Fruit fly (Drosophila melanogaster) whole organism, wandering third instar larva: ENCODE measurements around the gene Wnk.

ENCODE experiments used
- Dfd ChIP-seq: fragments of >200 bp; optimal IDR thresholded peaks from 2 replicates; lab custom pipeline; 2017; ENCODE audit warnings: missing biosample characterization, missing genetic modification characterization
- Hr83 ChIP-seq: fragments of 200-300 bp; sonication (Bioruptor generic); optimal IDR thresholded peaks from 2 replicates; lab custom pipeline; 2016; ENCODE audit warnings: missing biosample characterization, mild to moderate bottlenecking, missing genetic modification characterization, moderate library complexity; ENCODE audit not compliant: poor library complexity, severe bottlenecking
- Rel ChIP-seq, 2 experiments: fragments of 200-800 bp; sonication (Bioruptor generic) in 1 of 2; optimal IDR thresholded peaks; 2 replicates in 1 of 2; 3 replicates in 1 of 2; lab custom pipeline; 2016 to 2019; ENCODE audit warnings: mild to moderate bottlenecking in 2 of 2, missing biosample characterization in 2 of 2, missing genetic modification characterization in 2 of 2, moderate library complexity in 1 of 2
- Vsx2 ChIP-seq: fragments of 200-300, 225-300 bp; sonication (Bioruptor generic); optimal IDR thresholded peaks from 2 replicates; lab custom pipeline; 2018; ENCODE audit warnings: missing biosample characterization, missing genetic modification characterization; ENCODE audit not compliant: partially characterized antibody
- br ChIP-seq: fragments of 200-800 bp; sonication (Bioruptor generic); optimal IDR thresholded peaks from 2 replicates; lab custom pipeline; 2016; ENCODE audit warnings: missing biosample characterization, missing genetic modification characterization
- pan ChIP-seq: fragments of >200 bp; optimal IDR thresholded peaks from 2 replicates; lab custom pipeline; 2017
- psq ChIP-seq: fragments of 200-800 bp; sonication (Bioruptor generic); optimal IDR thresholded peaks from 3 replicates; lab custom pipeline; 2017; ENCODE audit warnings: missing biosample characterization, mild to moderate bottlenecking, missing genetic modification characterization, moderate library complexity

DNA sequence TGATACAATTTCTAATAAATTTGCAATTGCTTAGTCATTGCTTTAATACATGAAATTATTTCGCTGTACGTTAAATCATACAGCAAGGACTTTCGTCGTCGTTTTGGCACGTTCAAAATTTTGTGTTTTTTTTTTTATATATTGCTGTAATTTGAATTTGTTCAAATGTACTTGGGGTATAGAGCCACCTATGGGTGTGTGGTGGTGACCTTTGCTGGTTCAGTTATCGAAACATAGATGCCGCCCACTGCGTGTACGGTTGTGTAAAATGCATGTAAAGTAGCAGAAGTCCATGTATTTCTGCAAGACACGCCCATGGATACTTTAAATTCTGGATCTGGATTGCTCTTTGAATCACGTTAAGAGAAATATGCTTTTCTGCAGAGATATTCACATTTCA lies 49.5 kb upstream of the Wnk start:
- no peak for TF ChIP-seq pan (lab: Kevin White, UChicago)
- no peak for TF ChIP-seq psq
- TF ChIP-seq Rel (GFP tag; optimal IDR thresholded peaks at IDR 0.05; lab: Kevin White, UChicago): no peak
- no peak for TF ChIP-seq Rel (tag; optimal IDR thresholded peaks at IDR 0.05; lab: Kevin White, UChicago)
- no peak for TF ChIP-seq br (GFP tag; lab: Kevin White, UChicago)
- TF ChIP-seq Vsx2 (GFP tag; lab: Kevin White, UChicago): no peak
- TF ChIP-seq Hr83: peak; percentile 44
- no peak for TF ChIP-seq Dfd (GFP tag; lab: Kevin White, UChicago)
